Worm (Caenorhabditis elegans) whole organism, L3 larva: ENCODE data around the gene nmur-3.

Source experiments
- ama-1 ChIP-seq: fragments of 150-350 bp; optimal IDR thresholded peaks from 2 replicates; lab custom pipeline; 2018
- ceh-28 ChIP-seq: fragments of 150-350 bp; optimal IDR thresholded peaks from 2 replicates; lab custom pipeline; 2014; ENCODE audit warnings: missing biosample characterization, missing genetic modification reagents, missing genetic modification characterization
- ceh-82 ChIP-seq: fragments of 150-350 bp; optimal IDR thresholded peaks from 2 replicates; lab custom pipeline; 2014; ENCODE audit warnings: missing biosample characterization, missing genetic modification characterization
- ceh-9 ChIP-seq: sonication (generic microtip); optimal IDR thresholded peaks from 2 replicates; lab custom pipeline; 2018; ENCODE audit warnings: missing biosample characterization, missing genetic modification characterization
- egl-27 ChIP-seq: sonication (generic microtip); optimal IDR thresholded peaks from 4 replicates; lab custom pipeline; 2017; ENCODE audit warnings: missing biosample characterization, missing genetic modification reagents, missing genetic modification characterization
- egl-5 ChIP-seq: fragments of 150-350 bp; optimal IDR thresholded peaks from 2 replicates; lab custom pipeline; 2017; ENCODE audit warnings: missing biosample characterization, missing genetic modification reagents, missing genetic modification characterization, inconsistent platforms
- elt-1 ChIP-seq: fragments of 150-350 bp; optimal IDR thresholded peaks from 2 replicates; lab custom pipeline; 2014; ENCODE audit warnings: missing biosample characterization, missing genetic modification characterization
- elt-2 ChIP-seq: sonication (generic microtip); optimal IDR thresholded peaks from 2 replicates; lab custom pipeline; 2016; ENCODE audit warnings: missing genetic modification reagents, mild to moderate bottlenecking, missing genetic modification characterization, missing compliant biosample characterization
- eor-1 ChIP-seq, 2 experiments: fragments of 150-350 bp; optimal IDR thresholded peaks; 2 replicates each; lab custom pipeline; 2014 to 2018; ENCODE audit warnings: missing biosample characterization in 2 of 2, missing genetic modification characterization in 2 of 2
- fkh-10 ChIP-seq: sonication (generic microtip); optimal IDR thresholded peaks from 2 replicates; lab custom pipeline; 2017; ENCODE audit warnings: missing biosample characterization, missing genetic modification reagents, missing genetic modification characterization
- fkh-2 ChIP-seq: fragments of 150-350 bp; optimal IDR thresholded peaks from 2 replicates; lab custom pipeline; 2014; ENCODE audit warnings: missing biosample characterization, missing genetic modification reagents, missing genetic modification characterization
- fos-1 ChIP-seq: fragments of 150-350 bp; optimal IDR thresholded peaks from 2 replicates; lab custom pipeline; 2014; ENCODE audit warnings: missing biosample characterization, missing genetic modification characterization
- lin-15B ChIP-seq: fragments of 150-350 bp; optimal IDR thresholded peaks from 2 replicates; lab custom pipeline; 2014; ENCODE audit warnings: missing biosample characterization, missing genetic modification characterization
- lin-39 ChIP-seq: fragments of 150-350 bp; optimal IDR thresholded peaks from 2 replicates; lab custom pipeline; 2018; ENCODE audit warnings: missing biosample characterization, missing genetic modification reagents, missing genetic modification characterization
- lsy-12 ChIP-seq: sonication (generic microtip); optimal IDR thresholded peaks from 2 replicates; lab custom pipeline; 2016; ENCODE audit warnings: mild to moderate bottlenecking, missing genetic modification characterization, missing compliant biosample characterization
- nfya-1 ChIP-seq: sonication (generic microtip); optimal IDR thresholded peaks from 2 replicates; lab custom pipeline; 2017; ENCODE audit warnings: missing genetic modification characterization, mild to moderate bottlenecking, missing compliant biosample characterization, antibody characterized with exemption, moderate library complexity; ENCODE audit not compliant: insufficient read depth
- nhr-11 ChIP-seq: fragments of 150-350 bp; optimal IDR thresholded peaks from 2 replicates; lab custom pipeline; 2014; ENCODE audit warnings: missing biosample characterization, missing genetic modification characterization
- nhr-12 ChIP-seq: fragments of 150-350 bp; optimal IDR thresholded peaks from 2 replicates; lab custom pipeline; 2014; ENCODE audit warnings: missing biosample characterization, missing genetic modification characterization
- nhr-23 ChIP-seq: fragments of 150-350 bp; optimal IDR thresholded peaks from 2 replicates; lab custom pipeline; 2014; ENCODE audit warnings: missing biosample characterization, missing genetic modification reagents, missing genetic modification characterization
- nhr-25 ChIP-seq: sonication (generic microtip); optimal IDR thresholded peaks from 2 replicates; lab custom pipeline; 2017; ENCODE audit warnings: missing biosample characterization, missing genetic modification characterization
- nhr-43 ChIP-seq: sonication (generic microtip); optimal IDR thresholded peaks from 2 replicates; lab custom pipeline; 2016; ENCODE audit warnings: mild to moderate bottlenecking, missing genetic modification characterization, missing compliant biosample characterization; ENCODE audit not compliant: poor library complexity, severe bottlenecking
- nhr-67 ChIP-seq: fragments of 150-350 bp; optimal IDR thresholded peaks from 2 replicates; lab custom pipeline; 2014; ENCODE audit warnings: missing biosample characterization, missing genetic modification characterization
- nhr-76 ChIP-seq: fragments of 150-350 bp; sonication (generic microtip); optimal IDR thresholded peaks from 5 replicates; lab custom pipeline; 2014; ENCODE audit warnings: missing biosample characterization, missing genetic modification characterization
- nhr-77 ChIP-seq: fragments of 150-350 bp; optimal IDR thresholded peaks from 2 replicates; lab custom pipeline; 2014; ENCODE audit warnings: missing biosample characterization, missing genetic modification characterization
- pha-4 ChIP-seq: fragments of 150-350 bp; optimal IDR thresholded peaks from 2 replicates; lab custom pipeline; 2014; ENCODE audit warnings: missing biosample characterization, missing genetic modification reagents, missing genetic modification characterization
- pqm-1 ChIP-seq: fragments of 150-350 bp; optimal IDR thresholded peaks from 2 replicates; lab custom pipeline; 2017; ENCODE audit warnings: missing biosample characterization, missing genetic modification characterization, inconsistent platforms
- sea-2 ChIP-seq: fragments of 150-350 bp; sonication (generic microtip); optimal IDR thresholded peaks from 4 replicates; lab custom pipeline; 2014; ENCODE audit warnings: missing biosample characterization, missing genetic modification reagents, missing genetic modification characterization
- skn-1 ChIP-seq: fragments of 150-350 bp; optimal IDR thresholded peaks from 2 replicates; lab custom pipeline; 2014; ENCODE audit warnings: missing biosample characterization, missing genetic modification characterization
- snpc-4 ChIP-seq: fragments of 150-350 bp; optimal IDR thresholded peaks from 2 replicates; lab custom pipeline; 2014; ENCODE audit warnings: missing biosample characterization, missing genetic modification characterization
- tbx-2 ChIP-seq: sonication (generic microtip); optimal IDR thresholded peaks from 2 replicates; lab custom pipeline; 2016; ENCODE audit warnings: mild to moderate bottlenecking, missing genetic modification characterization, missing compliant biosample characterization
- unc-39 ChIP-seq: sonication (generic microtip); optimal IDR thresholded peaks from 4 replicates; lab custom pipeline; 2017; ENCODE audit warnings: missing biosample characterization, missing genetic modification characterization
- unc-62 ChIP-seq: fragments of 150-350 bp; sonication (generic microtip); optimal IDR thresholded peaks from 4 replicates; lab custom pipeline; 2014; ENCODE audit warnings: missing biosample characterization, missing genetic modification reagents, missing genetic modification characterization
- zag-1 ChIP-seq: fragments of 150-350 bp; optimal IDR thresholded peaks from 2 replicates; lab custom pipeline; 2014; ENCODE audit warnings: missing biosample characterization, missing genetic modification characterization
- ztf-11 ChIP-seq: fragments of 150-350 bp; optimal IDR thresholded peaks from 2 replicates; lab custom pipeline; 2014; ENCODE audit warnings: missing biosample characterization, missing genetic modification characterization

Gene nmur-3

DNA sequence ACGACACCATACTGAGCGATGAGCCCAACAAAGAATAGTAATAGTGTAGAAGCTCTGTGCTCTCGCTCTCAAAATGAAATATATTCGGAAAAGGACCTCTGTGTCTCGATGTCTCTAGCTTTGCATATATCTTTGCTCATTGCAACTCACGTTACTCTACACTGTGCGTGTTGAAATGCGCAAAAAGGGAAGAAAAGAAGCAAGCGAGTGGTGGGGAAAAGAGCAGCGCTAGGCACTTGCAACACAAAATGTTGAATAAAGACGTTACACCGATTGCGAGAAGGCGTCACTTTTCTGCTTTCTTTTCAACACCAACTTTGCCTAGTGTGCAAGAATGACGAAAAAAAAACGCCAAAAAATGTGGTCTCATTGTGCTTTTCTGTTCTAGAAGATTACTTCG, 31.7 kb upstream of the nmur-3 start:
- TF ChIP-seq egl-5 = no peak
- TF ChIP-seq nhr-23 = no peak
- TF ChIP-seq eor-1 (tag; optimal IDR thresholded peaks at IDR 0.05; lab: Kevin White, UChicago) = no peak
- TF ChIP-seq elt-1 (tag; lab: Kevin White, UChicago) = no peak
- TF ChIP-seq fkh-10 (GFP tag; lab: Kevin White, UChicago) = peak; percentile 57
- TF ChIP-seq nhr-77 (tag; lab: Kevin White, UChicago) = no peak
- no peak for TF ChIP-seq unc-62 (GFP tag; lab: Kevin White, UChicago)
- TF ChIP-seq zag-1 (tag; lab: Kevin White, UChicago) = no peak
- no peak for TF ChIP-seq lin-15B
- no peak for TF ChIP-seq ztf-11 (tag; lab: Kevin White, UChicago)
- TF ChIP-seq pha-4 (tag; lab: Kevin White, UChicago) = no peak
- no peak for TF ChIP-seq snpc-4 (tag; lab: Kevin White, UChicago)
- TF ChIP-seq fos-1 (tag; lab: Kevin White, UChicago) = no peak
- peak; percentile 43 for TF ChIP-seq lin-39 (tag; lab: Kevin White, UChicago)
- peak; percentile 24 for TF ChIP-seq nfya-1 (tag; lab: Kevin White, UChicago)

DNA sequence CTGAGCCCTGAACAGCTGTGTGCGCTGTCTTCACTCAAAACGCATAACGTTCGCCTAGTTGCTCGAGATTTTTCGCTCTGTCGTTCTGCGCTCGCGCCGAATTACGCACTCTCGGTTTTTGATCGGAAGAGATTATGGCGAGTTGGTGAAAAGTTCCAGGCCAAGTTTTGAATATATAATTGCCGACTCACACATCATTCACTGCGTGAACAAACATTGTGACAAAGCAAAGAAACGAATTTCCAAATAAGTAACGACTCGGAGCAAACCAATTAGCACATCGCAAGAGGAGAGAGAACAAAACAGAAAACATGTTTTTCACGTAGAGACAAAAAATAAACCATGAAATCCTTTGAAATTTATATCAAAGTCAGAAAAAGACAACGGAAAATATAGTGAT, 30.9 kb upstream of the nmur-3 start:
- TF ChIP-seq unc-39 (no peak), lsy-12 (tag; lab: Kevin White, UChicago) (no peak), pqm-1 (tag; lab: Kevin White, UChicago) (no peak), nhr-12 (no peak), elt-2 (tag; lab: Kevin White, UChicago) (no peak), nhr-77 (tag; lab: Kevin White, UChicago) (no peak)

DNA sequence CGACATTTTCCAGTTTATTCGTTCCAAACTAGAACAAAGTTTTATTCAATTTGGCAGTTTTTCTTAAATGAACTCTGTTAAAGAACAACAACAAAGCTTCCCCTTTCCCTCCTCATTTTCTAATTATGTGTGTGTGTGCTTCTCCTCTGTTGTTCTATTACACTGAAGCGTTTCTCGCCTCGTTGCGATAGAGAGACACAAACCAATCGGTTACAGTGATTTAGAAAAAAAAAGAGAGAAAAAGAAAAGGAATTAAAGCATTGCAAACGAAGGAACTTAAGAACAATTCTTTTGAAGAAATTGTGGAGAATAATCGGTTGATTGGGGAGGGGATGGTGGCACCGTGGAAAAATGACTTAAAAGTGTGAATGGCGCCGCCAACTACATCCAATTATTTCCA, 28.8 kb upstream of the nmur-3 start, which contains the start of gene cest-26:
cest-26 (minus strand) TSS at position 101 of the 400 bp plus-strand sequence.
- no peak for TF ChIP-seq fkh-2 (tag; lab: Kevin White, UChicago)
- TF ChIP-seq eor-1 (tag; optimal IDR thresholded peaks at IDR 0.05; lab: Kevin White, UChicago) = no peak
- peak; percentile 0 for TF ChIP-seq elt-2 (tag; lab: Kevin White, UChicago)
- TF ChIP-seq skn-1 (tag; lab: Kevin White, UChicago) = no peak
- TF ChIP-seq ceh-28 (tag; lab: Kevin White, UChicago) = no peak
- no peak for TF ChIP-seq nhr-43 (tag; lab: Kevin White, UChicago)
- no peak for TF ChIP-seq egl-27

DNA sequence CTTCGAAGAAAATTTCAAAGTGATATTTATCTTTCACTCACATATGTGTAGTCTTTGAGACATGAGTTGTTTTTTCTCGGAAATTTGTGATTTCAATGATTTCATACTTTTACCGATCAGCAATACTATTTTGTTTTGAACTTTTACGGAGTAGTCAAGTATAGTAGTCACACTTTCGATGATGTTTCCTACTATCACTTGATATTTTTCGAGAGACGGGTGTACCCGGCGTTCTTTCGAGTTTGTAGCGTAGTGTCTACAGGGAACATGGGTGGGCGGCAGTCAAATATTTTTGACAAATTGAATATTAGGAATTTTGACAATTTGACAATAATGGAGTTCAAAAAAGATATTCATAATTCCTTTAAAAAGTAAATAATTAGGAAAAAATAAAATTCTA, 27.5 kb upstream of the nmur-3 start:
- TF ChIP-seq fkh-2 (tag; lab: Kevin White, UChicago) = no peak
- no peak for TF ChIP-seq lin-39 (tag; lab: Kevin White, UChicago)
- TF ChIP-seq fkh-10 (GFP tag; lab: Kevin White, UChicago) = no peak
- no peak for TF ChIP-seq tbx-2 (tag; lab: Kevin White, UChicago)
- no peak for TF ChIP-seq nhr-67 (tag; lab: Kevin White, UChicago)
- no peak for TF ChIP-seq nhr-76 (tag; lab: Kevin White, UChicago)
- TF ChIP-seq sea-2 (GFP tag; lab: Kevin White, UChicago) = no peak
- no peak for TF ChIP-seq nhr-25
- TF ChIP-seq ceh-28 (tag; lab: Kevin White, UChicago) = no peak
- no peak for TF ChIP-seq pha-4 (tag; lab: Kevin White, UChicago)
- TF ChIP-seq lsy-12 (tag; lab: Kevin White, UChicago) = no peak
- TF ChIP-seq ama-1 (lab: Kevin White, UChicago) = no peak
- TF ChIP-seq nhr-12 = no peak
- no peak for TF ChIP-seq ceh-9 (tag; lab: Kevin White, UChicago)
- no peak for TF ChIP-seq nhr-11 (tag; lab: Kevin White, UChicago)
- TF ChIP-seq unc-62 (GFP tag; lab: Kevin White, UChicago) = no peak

DNA sequence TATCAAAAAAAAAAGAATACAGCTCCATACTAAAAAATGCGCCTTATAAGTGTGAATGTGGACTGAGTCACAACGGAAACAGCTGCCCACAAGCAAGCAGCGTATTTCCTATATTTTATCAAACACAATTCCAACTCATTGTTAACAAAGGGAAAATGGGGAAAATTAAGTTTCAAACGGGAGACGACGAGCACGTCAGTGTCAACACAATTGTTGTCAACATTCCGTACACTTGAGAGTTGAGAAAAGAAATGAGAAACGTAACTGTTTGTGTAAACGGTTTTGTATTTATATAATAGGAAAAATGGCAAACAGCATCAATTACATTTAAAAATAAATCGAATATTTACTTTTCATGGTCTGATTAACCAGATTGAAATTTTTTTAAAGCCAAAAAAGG, 26.7 kb upstream of the nmur-3 start:
- no peak for TF ChIP-seq ceh-82 (tag; lab: Kevin White, UChicago)
- TF ChIP-seq egl-5 = no peak
- peak; percentile 94 for TF ChIP-seq pha-4 (tag; lab: Kevin White, UChicago)
- TF ChIP-seq, all 47 proteins: peak for 1
